Worm (Caenorhabditis elegans) whole organism, L1 larva: ENCODE results near the gene F21E9.2.
A peak's percentile ranks its signal among the peaks of the same experiment; 100 is the strongest.

Source experiments
- ama-1 ChIP-seq: fragments of 150-350 bp; optimal IDR thresholded peaks from 2 replicates; lab custom pipeline; 2014
- blmp-1 ChIP-seq: fragments of 150-350 bp; optimal IDR thresholded peaks from 2 replicates; lab custom pipeline; 2014; ENCODE audit warnings: missing biosample characterization, missing genetic modification characterization
- ceh-82 ChIP-seq, 3 experiments: fragments of 150-350 bp in 1 of 3; sonication (generic microtip) in 2 of 3; optimal IDR thresholded peaks; 2 replicates each; lab custom pipeline; 2014 to 2017; ENCODE audit warnings: missing biosample characterization in 3 of 3, missing genetic modification characterization in 3 of 3
- dsc-1 ChIP-seq: sonication (generic microtip); optimal IDR thresholded peaks from 2 replicates; lab custom pipeline; 2016; ENCODE audit warnings: mild to moderate bottlenecking, missing genetic modification characterization, missing compliant biosample characterization
- egl-27 ChIP-seq, 2 experiments: fragments of 150-350 bp in 1 of 2; sonication (generic microtip); optimal IDR thresholded peaks; 3 replicates each; lab custom pipeline; 2017 to 2018; ENCODE audit warnings: missing biosample characterization in 2 of 2, missing genetic modification characterization in 2 of 2, missing genetic modification reagents in 2 of 2
- ets-5 ChIP-seq: fragments of 200-800 bp; sonication (Bioruptor generic); IDR thresholded peaks from 2 replicates; pipeline ENCODE4 v1.3.6; 2022; ENCODE audit warnings: missing genetic modification characterization, missing compliant biosample characterization
- fkh-4 ChIP-seq: sonication (generic microtip); optimal IDR thresholded peaks from 2 replicates; lab custom pipeline; 2016; ENCODE audit warnings: missing compliant biosample characterization, missing genetic modification characterization, borderline replicate concordance
- lin-14 ChIP-seq: fragments of 200-800 bp; sonication (Bioruptor generic); optimal IDR thresholded peaks from 2 replicates; lab custom pipeline; 2018; ENCODE audit warnings: mild to moderate bottlenecking, missing genetic modification characterization, moderate library complexity, missing compliant biosample characterization
- lin-15B ChIP-seq: fragments of 150-350 bp; sonication (generic microtip); optimal IDR thresholded peaks from 3 replicates; lab custom pipeline; 2014; ENCODE audit warnings: missing biosample characterization, missing genetic modification characterization
- lir-3 ChIP-seq: sonication (generic microtip); optimal IDR thresholded peaks from 2 replicates; lab custom pipeline; 2016; ENCODE audit warnings: mild to moderate bottlenecking, missing genetic modification characterization, moderate library complexity, missing compliant biosample characterization; ENCODE audit not compliant: poor library complexity
- mef-2 ChIP-seq: fragments of 150-350 bp; optimal IDR thresholded peaks from 2 replicates; lab custom pipeline; 2014; ENCODE audit warnings: missing biosample characterization, missing genetic modification characterization
- nhr-11 ChIP-seq: fragments of 150-350 bp; optimal IDR thresholded peaks from 2 replicates; lab custom pipeline; 2014; ENCODE audit warnings: missing biosample characterization, missing genetic modification characterization
- nhr-237 ChIP-seq: fragments of 150-350 bp; optimal IDR thresholded peaks from 2 replicates; lab custom pipeline; 2014; ENCODE audit warnings: missing biosample characterization, missing genetic modification characterization
- nhr-47 ChIP-seq: sonication (generic microtip); optimal IDR thresholded peaks from 2 replicates; lab custom pipeline; 2016; ENCODE audit warnings: mild to moderate bottlenecking, missing genetic modification characterization, moderate library complexity, missing compliant biosample characterization
- nhr-71 ChIP-seq: sonication (generic microtip); optimal IDR thresholded peaks from 2 replicates; lab custom pipeline; 2016; ENCODE audit warnings: mild to moderate bottlenecking, missing genetic modification characterization, moderate library complexity, missing compliant biosample characterization
- nhr-90 ChIP-seq: sonication (generic microtip); optimal IDR thresholded peaks from 2 replicates; lab custom pipeline; 2016; ENCODE audit warnings: mild to moderate bottlenecking, missing genetic modification characterization, missing compliant biosample characterization; ENCODE audit not compliant: poor library complexity
- skn-1 ChIP-seq: fragments of 150-350 bp; optimal IDR thresholded peaks from 2 replicates; lab custom pipeline; 2014; ENCODE audit warnings: missing biosample characterization, missing genetic modification characterization
- snpc-4 ChIP-seq: fragments of 150-350 bp; optimal IDR thresholded peaks from 2 replicates; lab custom pipeline; 2014; ENCODE audit warnings: missing biosample characterization, missing genetic modification characterization
- tbx-2 ChIP-seq: sonication (generic microtip); optimal IDR thresholded peaks from 2 replicates; lab custom pipeline; 2016; ENCODE audit warnings: missing genetic modification characterization, missing compliant biosample characterization
- tlp-1 ChIP-seq: fragments of 150-350 bp; optimal IDR thresholded peaks from 2 replicates; lab custom pipeline; 2014; ENCODE audit warnings: missing biosample characterization, missing genetic modification characterization
- zag-1 ChIP-seq: fragments of 150-350 bp; optimal IDR thresholded peaks from 2 replicates; lab custom pipeline; 2014; ENCODE audit warnings: missing biosample characterization, missing genetic modification characterization

Gene F21E9.2

DNA sequence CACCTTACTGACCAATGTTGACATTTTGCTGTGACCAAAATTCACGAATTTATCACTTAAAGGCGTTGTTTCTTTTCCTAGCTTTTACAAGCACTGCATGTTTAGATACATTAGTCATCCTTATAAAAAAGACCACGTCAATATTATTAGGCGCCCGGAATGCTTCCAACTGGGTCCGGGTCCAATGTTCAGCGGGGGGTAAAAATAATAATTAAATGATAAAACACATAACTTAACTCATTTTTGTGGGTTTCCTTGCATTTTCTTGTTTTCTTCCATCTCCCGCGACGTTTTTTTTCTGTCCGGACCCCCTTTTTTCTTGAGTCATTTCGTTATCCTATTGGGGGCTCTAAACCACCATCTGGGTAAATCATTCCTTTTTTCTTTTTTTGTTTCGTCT, 36.3 kb downstream of the F21E9.2 start:
- TF ChIP-seq snpc-4 (tag; lab: Kevin White, UChicago) (no peak), fkh-4 (tag; lab: Kevin White, UChicago) (no peak), skn-1 (tag; lab: Kevin White, UChicago) (no peak), lin-14 (GFP tag; lab: Kevin White, UChicago) (peak; percentile 16), ceh-82 (tag; optimal IDR thresholded peaks at IDR 0.05; lab: Kevin White, UChicago) (no peak), mef-2 (no peak)

DNA sequence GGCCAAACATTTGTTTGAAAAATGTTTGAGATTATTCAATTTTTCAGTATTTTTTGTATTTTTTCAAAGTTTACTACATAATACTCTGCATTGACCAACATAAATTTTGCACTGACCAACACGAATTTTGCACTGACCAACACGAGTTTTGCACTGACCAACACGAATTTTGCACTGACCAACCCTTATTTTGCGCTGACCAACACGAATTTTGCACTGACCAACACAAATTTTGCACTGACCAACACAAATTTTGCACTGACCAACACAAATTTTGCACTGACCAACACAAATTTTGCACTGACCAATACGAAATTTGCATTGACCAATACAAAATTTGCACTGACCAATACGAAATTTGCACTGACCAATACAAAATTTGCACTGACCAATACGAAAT, 36.9 kb downstream of the F21E9.2 start:
- TF ChIP-seq zag-1 (tag; lab: Kevin White, UChicago) (no peak), dsc-1 (tag; lab: Kevin White, UChicago) (no peak), egl-27 (tag; optimal IDR thresholded peaks at IDR 0.05; lab: Kevin White, UChicago) (no peak), lin-14 (GFP tag; lab: Kevin White, UChicago) (no peak), nhr-71 (tag; lab: Kevin White, UChicago) (no peak), nhr-237 (no peak), lir-3 (tag; lab: Kevin White, UChicago) (no peak), tlp-1 (tag; lab: Kevin White, UChicago) (no peak), blmp-1 (tag; lab: Kevin White, UChicago) (no peak), nhr-11 (tag; lab: Kevin White, UChicago) (no peak), ets-5 (no peak), lin-15B (no peak), ama-1 (no peak), nhr-90 (tag; lab: Kevin White, UChicago) (no peak), snpc-4 (tag; lab: Kevin White, UChicago) (no peak), nhr-47 (tag; lab: Kevin White, UChicago) (no peak), tbx-2 (tag; lab: Kevin White, UChicago) (no peak)
